Fruit fly (Drosophila melanogaster) whole organism, prepupa: ENCODE measurements around the gene Prp31.
A peak's percentile ranks its signal among the peaks of the same experiment; 100 is the strongest.

Source experiments
- Blimp-1 ChIP-seq: fragments of 200-800 bp; sonication (Bioruptor generic); optimal IDR thresholded peaks from 3 replicates; lab custom pipeline; 2017; ENCODE audit warnings: missing biosample characterization, missing genetic modification characterization, mild to moderate bottlenecking, moderate library complexity, missing genetic modification reagents
- CG10631 ChIP-seq: fragments of 200-800 bp; sonication (Bioruptor generic); optimal IDR thresholded peaks from 2 replicates; lab custom pipeline; 2016; ENCODE audit warnings: missing biosample characterization, missing genetic modification characterization
- CG11294 ChIP-seq: fragments of 200-800 bp; sonication (Bioruptor generic); IDR thresholded peaks from 2 replicates; pipeline ENCODE4 v1.3.6; 2022; ENCODE audit warnings: missing biosample characterization, missing genetic modification characterization
- CG11762 ChIP-seq: fragments of 200-800 bp; sonication (Bioruptor generic); optimal IDR thresholded peaks from 3 replicates; lab custom pipeline; 2016; ENCODE audit warnings: missing biosample characterization, missing genetic modification characterization; ENCODE audit not compliant: insufficient read depth
- CG11902 ChIP-seq: fragments of 200-800 bp; sonication (Bioruptor generic); optimal IDR thresholded peaks from 3 replicates; lab custom pipeline; 2016; ENCODE audit warnings: missing biosample characterization, missing genetic modification characterization
- CG15336 ChIP-seq: fragments of 200-800 bp; sonication (Bioruptor generic); IDR thresholded peaks from 2 replicates; pipeline ENCODE4 v1.3.6; 2022; ENCODE audit warnings: missing biosample characterization, missing genetic modification characterization
- CG1621 ChIP-seq: fragments of 200-800 bp; sonication (Bioruptor generic); optimal IDR thresholded peaks from 3 replicates; lab custom pipeline; 2018; ENCODE audit warnings: missing biosample characterization, mild to moderate bottlenecking, missing genetic modification characterization
- CG16779 ChIP-seq: fragments of 200-800 bp; sonication (Bioruptor generic); optimal IDR thresholded peaks from 3 replicates; lab custom pipeline; 2017; ENCODE audit warnings: missing biosample characterization, mild to moderate bottlenecking, missing genetic modification characterization
- CG3032 ChIP-seq: fragments of 200-800 bp; optimal IDR thresholded peaks from 2 replicates; lab custom pipeline; 2019; ENCODE audit warnings: missing biosample characterization, mild to moderate bottlenecking, missing genetic modification characterization, moderate library complexity
- CG31627 ChIP-seq: fragments of 200-800 bp; sonication (Bioruptor generic); optimal IDR thresholded peaks from 3 replicates; lab custom pipeline; 2016; ENCODE audit warnings: missing biosample characterization, missing genetic modification characterization
- CG32006 ChIP-seq: fragments of 200-800 bp; sonication (Bioruptor generic); optimal IDR thresholded peaks from 3 replicates; lab custom pipeline; 2017; ENCODE audit warnings: missing biosample characterization, mild to moderate bottlenecking, missing genetic modification characterization
- CG34406 ChIP-seq: fragments of 200-800 bp; sonication (Bioruptor generic); optimal IDR thresholded peaks from 3 replicates; lab custom pipeline; 2016; ENCODE audit warnings: missing biosample characterization, missing genetic modification characterization
- CG3919 ChIP-seq: fragments of 200-800 bp; sonication (Bioruptor generic); optimal IDR thresholded peaks from 3 replicates; lab custom pipeline; 2016; ENCODE audit warnings: missing biosample characterization, missing genetic modification characterization
- CG6163 ChIP-seq: fragments of 200-800 bp; sonication (Bioruptor generic); IDR thresholded peaks from 3 replicates; pipeline ENCODE4 v1.3.6; 2022; ENCODE audit warnings: missing biosample characterization, missing genetic modification characterization
- CG6792 ChIP-seq: fragments of 200-800 bp; sonication (Bioruptor generic); optimal IDR thresholded peaks from 3 replicates; lab custom pipeline; 2016; ENCODE audit warnings: missing biosample characterization, missing genetic modification characterization
- CG6808 ChIP-seq: fragments of 200-800 bp; sonication (Bioruptor generic); optimal IDR thresholded peaks from 3 replicates; lab custom pipeline; 2017; ENCODE audit warnings: missing biosample characterization, missing genetic modification characterization, mild to moderate bottlenecking, moderate library complexity, missing genetic modification reagents
- CG6854 ChIP-seq: fragments of 200-800 bp; sonication (Bioruptor generic); optimal IDR thresholded peaks from 2 replicates; lab custom pipeline; 2017; ENCODE audit warnings: missing biosample characterization, mild to moderate bottlenecking, missing genetic modification characterization
- CG7368 ChIP-seq: fragments of 200-800 bp; sonication (Bioruptor generic); optimal IDR thresholded peaks from 3 replicates; lab custom pipeline; 2016; ENCODE audit warnings: missing biosample characterization, missing genetic modification characterization
- CG8119 ChIP-seq: fragments of 200-800 bp; sonication (Bioruptor generic); IDR thresholded peaks from 3 replicates; pipeline ENCODE4 v1.3.6; 2022; ENCODE audit warnings: missing biosample characterization, missing genetic modification characterization
- CG8319 ChIP-seq: fragments of 200-800 bp; sonication (Bioruptor generic); optimal IDR thresholded peaks from 3 replicates; lab custom pipeline; 2016; ENCODE audit warnings: missing biosample characterization, missing genetic modification characterization
- Eip75B ChIP-seq: fragments of 200-800 bp; sonication (Bioruptor generic); optimal IDR thresholded peaks from 3 replicates; lab custom pipeline; 2016; ENCODE audit warnings: missing biosample characterization, missing genetic modification characterization
- Gug ChIP-seq: fragments of 200-800 bp; sonication (Bioruptor generic); IDR thresholded peaks from 2 replicates; pipeline ENCODE4 v1.3.6; 2022; ENCODE audit warnings: missing biosample characterization, missing genetic modification characterization
- Hr38 ChIP-seq: sonication (Bioruptor generic); optimal IDR thresholded peaks from 2 replicates; lab custom pipeline; 2016; ENCODE audit warnings: missing biosample characterization, missing genetic modification characterization
- Hr39 ChIP-seq: fragments of 200-800 bp; sonication (Bioruptor generic); optimal IDR thresholded peaks from 2 replicates; lab custom pipeline; 2016; ENCODE audit warnings: missing biosample characterization, missing genetic modification characterization
- Hr4 ChIP-seq: fragments of 200-800 bp; sonication (Bioruptor generic); optimal IDR thresholded peaks from 3 replicates; lab custom pipeline; 2016; ENCODE audit warnings: missing biosample characterization, missing genetic modification characterization
- Lpt ChIP-seq: fragments of 200-800 bp; sonication (Bioruptor generic); optimal IDR thresholded peaks from 3 replicates; lab custom pipeline; 2016; ENCODE audit warnings: missing biosample characterization, missing genetic modification characterization
- Met ChIP-seq: fragments of 200-800 bp; sonication (Bioruptor generic); optimal IDR thresholded peaks from 3 replicates; lab custom pipeline; 2016; ENCODE audit warnings: missing biosample characterization, missing genetic modification characterization
- OdsH ChIP-seq: fragments of 200-800 bp; sonication (Bioruptor generic); optimal IDR thresholded peaks from 3 replicates; lab custom pipeline; 2016; ENCODE audit warnings: missing biosample characterization, missing genetic modification characterization
- Sox102F ChIP-seq: fragments of 200-800 bp; sonication (Bioruptor generic); optimal IDR thresholded peaks from 2 replicates; lab custom pipeline; 2016; ENCODE audit warnings: missing biosample characterization, mild to moderate bottlenecking, missing genetic modification characterization
- Sox14 ChIP-seq: fragments of 200-800 bp; sonication (Bioruptor generic); optimal IDR thresholded peaks from 3 replicates; lab custom pipeline; 2016; ENCODE audit warnings: missing biosample characterization, missing genetic modification characterization
- Sox15 ChIP-seq: fragments of 200-800 bp; sonication (Bioruptor generic); optimal IDR thresholded peaks from 3 replicates; lab custom pipeline; 2016; ENCODE audit warnings: missing biosample characterization, missing genetic modification characterization
- achi ChIP-seq: fragments of 200-800 bp; sonication (Bioruptor generic); optimal IDR thresholded peaks from 3 replicates; lab custom pipeline; 2016; ENCODE audit warnings: missing biosample characterization, missing genetic modification characterization
- cyc ChIP-seq: fragments of 200-800 bp; sonication (Bioruptor generic); optimal IDR thresholded peaks from 3 replicates; lab custom pipeline; 2016; ENCODE audit warnings: missing biosample characterization, missing genetic modification characterization
- dac ChIP-seq: fragments of 200-800 bp; sonication (Bioruptor generic); optimal IDR thresholded peaks from 2 replicates; lab custom pipeline; 2017; ENCODE audit warnings: missing biosample characterization, mild to moderate bottlenecking, missing genetic modification characterization
- eg ChIP-seq: fragments of 200-800 bp; sonication (Bioruptor generic); IDR thresholded peaks from 3 replicates; pipeline ENCODE4 v1.3.6; 2022; ENCODE audit warnings: missing biosample characterization, missing genetic modification characterization
- esn ChIP-seq: fragments of 200-800 bp; sonication (Bioruptor generic); optimal IDR thresholded peaks from 2 replicates; lab custom pipeline; 2016; ENCODE audit warnings: missing biosample characterization, mild to moderate bottlenecking, missing genetic modification characterization, moderate library complexity
- fd85E ChIP-seq: fragments of 200-800 bp; sonication (Bioruptor generic); optimal IDR thresholded peaks from 3 replicates; lab custom pipeline; 2016; ENCODE audit warnings: missing biosample characterization, missing genetic modification characterization
- fkh ChIP-seq: fragments of 200-800 bp; sonication (Bioruptor generic); optimal IDR thresholded peaks from 3 replicates; lab custom pipeline; 2017; ENCODE audit warnings: missing biosample characterization, mild to moderate bottlenecking, missing genetic modification characterization, moderate library complexity
- lz ChIP-seq: fragments of 200-800 bp; sonication (Bioruptor generic); optimal IDR thresholded peaks from 3 replicates; lab custom pipeline; 2016; ENCODE audit warnings: missing biosample characterization, missing genetic modification characterization
- net ChIP-seq: fragments of 200-800 bp; sonication (Bioruptor generic); optimal IDR thresholded peaks from 3 replicates; lab custom pipeline; 2016; ENCODE audit warnings: missing biosample characterization, missing genetic modification characterization
- pdm3 ChIP-seq: fragments of 200-800 bp; sonication (Bioruptor generic); optimal IDR thresholded peaks from 3 replicates; lab custom pipeline; 2016; ENCODE audit warnings: missing biosample characterization, missing genetic modification characterization
- salr ChIP-seq, 2 experiments: fragments of 200-800 bp; sonication (Bioruptor generic); optimal IDR thresholded peaks; 3 replicates each; lab custom pipeline; 2016 to 2018; ENCODE audit warnings: missing biosample characterization in 2 of 2, missing genetic modification characterization in 2 of 2, mild to moderate bottlenecking in 1 of 2
- spab ChIP-seq: fragments of 200-800 bp; sonication (Bioruptor generic); optimal IDR thresholded peaks from 2 replicates; lab custom pipeline; 2017; ENCODE audit warnings: missing biosample characterization, mild to moderate bottlenecking, missing genetic modification characterization, missing genetic modification reagents
- ss ChIP-seq, 2 experiments: fragments of 200-800 bp; sonication (Bioruptor generic); optimal IDR thresholded peaks; 2 replicates in 1 of 2; 3 replicates in 1 of 2; lab custom pipeline; 2017 to 2018; ENCODE audit warnings: mild to moderate bottlenecking in 2 of 2, missing biosample characterization in 2 of 2, missing genetic modification characterization in 2 of 2, moderate library complexity in 1 of 2
- svp ChIP-seq: fragments of 200-800 bp; sonication (Bioruptor generic); peaks from one replicate; lab custom pipeline; 2016; ENCODE audit warnings: missing biosample characterization, missing genetic modification characterization
- topi ChIP-seq: fragments of 200-800 bp; sonication (Bioruptor generic); optimal IDR thresholded peaks from 3 replicates; lab custom pipeline; 2016; ENCODE audit warnings: missing biosample characterization, missing genetic modification characterization
- vri ChIP-seq: fragments of 200-800 bp; sonication (Bioruptor generic); optimal IDR thresholded peaks from 3 replicates; lab custom pipeline; 2016; ENCODE audit warnings: missing biosample characterization, mild to moderate bottlenecking, missing genetic modification characterization

The Prp31 gene

DNA sequence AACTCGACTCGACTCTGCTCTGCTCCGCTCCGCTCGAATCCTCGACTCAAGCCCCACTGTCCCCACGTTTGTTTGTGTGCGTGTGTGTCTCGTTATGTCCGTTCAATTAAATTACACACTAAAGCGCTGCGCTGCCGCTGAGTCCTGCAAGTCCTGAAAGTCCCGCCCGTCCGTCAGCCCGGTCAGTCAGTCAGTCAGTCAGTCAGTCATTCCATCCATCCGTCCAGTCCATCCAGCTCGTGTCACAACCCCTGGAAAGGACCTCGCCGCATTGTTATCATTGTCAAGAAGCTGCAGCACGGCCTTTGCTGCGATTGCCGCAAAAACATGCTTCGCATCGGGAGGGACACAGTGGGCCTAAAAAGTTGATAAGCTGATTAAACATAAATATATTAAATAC, 10.1 kb downstream of the Prp31 start:
- TF ChIP-seq CG10631 (GFP tag; lab: Kevin White, UChicago) (no peak), Sox14 (GFP tag; lab: Kevin White, UChicago) (no peak), CG32006 (GFP tag; lab: Kevin White, UChicago) (no peak), net (no peak), CG6808 (GFP tag; lab: Kevin White, UChicago) (no peak), Eip75B (GFP tag; lab: Kevin White, UChicago) (no peak), topi (GFP tag; lab: Kevin White, UChicago) (no peak), Hr38 (no peak), fd85E (GFP tag; lab: Kevin White, UChicago) (no peak), vri (GFP tag; lab: Kevin White, UChicago) (no peak), esn (GFP tag; lab: Kevin White, UChicago) (no peak), OdsH (GFP tag; lab: Kevin White, UChicago) (no peak), CG11762 (GFP tag; lab: Kevin White, UChicago) (no peak), CG6163 (no peak), CG15336 (no peak)
- TF ChIP-seq, all 60 proteins: peak for 0

DNA sequence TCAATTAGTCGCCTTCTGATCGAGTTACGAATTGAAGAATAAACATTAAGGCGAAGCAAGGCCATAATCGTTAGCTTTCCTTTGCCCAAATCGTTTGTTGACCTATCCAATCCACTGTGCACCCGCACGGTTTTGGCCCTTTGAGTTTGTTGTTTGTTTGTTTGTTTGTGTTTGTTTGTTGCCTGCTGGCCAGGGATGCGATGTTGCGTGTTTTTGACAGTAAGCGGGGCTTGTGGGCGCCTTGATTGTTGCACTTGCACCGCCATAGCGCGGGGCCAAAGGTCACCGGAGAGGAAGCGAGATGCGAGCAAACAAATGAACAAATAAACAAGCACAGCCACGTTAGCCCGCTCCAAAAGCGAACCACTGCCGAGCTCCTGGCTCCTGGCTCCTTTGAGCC, 10.9 kb downstream of the Prp31 start:
- TF ChIP-seq Gug (no peak), fkh (peak; percentile 46), Sox14 (GFP tag; lab: Kevin White, UChicago) (no peak)
- TF ChIP-seq, all 60 proteins: peak for 1

DNA sequence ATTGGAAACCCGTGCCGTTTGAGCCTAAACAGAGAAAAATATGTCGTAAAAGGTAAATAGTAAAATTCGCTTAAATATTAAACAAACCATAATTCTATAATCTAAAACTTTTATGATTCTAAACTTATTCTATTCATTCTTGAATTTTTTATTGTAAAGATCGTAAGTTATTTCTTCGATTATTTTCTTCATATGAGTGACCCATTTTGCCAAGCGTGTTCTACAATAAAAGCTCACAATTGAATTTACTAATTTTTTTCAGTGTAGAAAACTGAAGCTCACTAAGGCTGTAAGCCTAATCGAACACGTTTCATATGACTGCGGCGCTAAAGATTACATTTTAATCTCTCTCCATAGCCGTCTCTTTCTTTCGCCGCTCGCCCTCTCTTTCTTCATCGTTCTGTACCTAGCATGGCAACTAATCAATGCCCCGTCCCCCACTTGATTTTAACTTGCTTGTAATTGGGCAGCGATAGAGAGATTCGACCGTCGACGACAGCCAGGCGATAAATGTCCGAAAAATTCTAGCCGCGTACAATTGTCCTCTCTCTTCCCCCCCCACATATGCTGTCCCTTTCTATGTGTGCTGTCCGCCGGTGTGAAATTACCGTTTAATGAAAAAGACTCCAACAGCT, 13.0 kb downstream of the Prp31 start:
- TF ChIP-seq CG1621 (tag; lab: Kevin White, UChicago) (no peak), CG15336 (peak; percentile 77), CG6792 (GFP tag; lab: Kevin White, UChicago) (no peak), CG6808 (GFP tag; lab: Kevin White, UChicago) (no peak), Sox102F (no peak), spab (GFP tag; lab: Kevin White, UChicago) (no peak), Lpt (GFP tag; lab: Kevin White, UChicago) (peak; percentile 17), achi (peak; percentile 37), dac (GFP tag; lab: Kevin White, UChicago) (no peak), CG10631 (GFP tag; lab: Kevin White, UChicago) (no peak), eg (GFP tag; lab: Robert Waterston, UW) (peak; percentile 53; the same call in 1 of the 3 replicates), Sox15 (GFP tag; lab: Kevin White, UChicago) (no peak), lz (GFP tag; lab: Kevin White, UChicago) (no peak), CG31627 (GFP tag; lab: Kevin White, UChicago) (no peak), CG6163 (0 out of 3 replicates have a peak, but pooled peaks have one; percentile 17), Hr4 (peak; percentile 53), CG34406 (GFP tag; lab: Kevin White, UChicago) (no peak), Sox14 (GFP tag; lab: Kevin White, UChicago) (no peak), net (peak; percentile 35), svp (GFP tag; lab: Kevin White, UChicago) (peak; percentile 42), pdm3 (GFP tag; lab: Kevin White, UChicago) (no peak), CG6854 (GFP tag; lab: Kevin White, UChicago) (no peak), vri (GFP tag; lab: Kevin White, UChicago) (no peak), CG8319 (GFP tag; lab: Kevin White, UChicago) (no peak), fd85E (GFP tag; lab: Kevin White, UChicago) (no peak), cyc (GFP tag; lab: Kevin White, UChicago) (no peak), Blimp-1 (no peak), ss (GFP tag; optimal IDR thresholded peaks at IDR 0.05; lab: Kevin White, UChicago) (no peak), CG11902 (no peak), Hr39 (GFP tag; lab: Kevin White, UChicago) (no peak), CG3032 (no peak), CG32006 (GFP tag; lab: Kevin White, UChicago) (peak; percentile 66), CG8119 (peak; percentile 75), salr (GFP tag; optimal IDR thresholded peaks at IDR 0.05; lab: Kevin White, UChicago) (peak in 1 of 2 experiments; percentile 35), CG16779 (no peak), CG7368 (GFP tag; lab: Kevin White, UChicago) (no peak), Met (GFP tag; lab: Kevin White, UChicago) (no peak), CG11294 (GFP tag; lab: Robert Waterston, UW) (no peak), fkh (no peak), CG3919 (peak; percentile 34)
